Worm (Caenorhabditis elegans): Measurements from ENCODE around the gene rml-1.

ce11 chrIII:13735008-13735407 lies 32.9 kb downstream of the rml-1 start, which contains the start of gene W06F12.3:
- TF ChIP-seq ccch-3 (GFP tag; optimal IDR thresholded peaks at IDR 0.05), result no peak
- no peak for TF ChIP-seq snpc-4 (GFP tag; optimal IDR thresholded peaks at IDR 0.05)
- TF ChIP-seq snpc-4 (tag; optimal IDR thresholded peaks at IDR 0.05), result no peak
- no peak for TF ChIP-seq efl-1 (GFP tag; optimal IDR thresholded peaks at IDR 0.05)
- TF ChIP-seq fkh-3 (tag; optimal IDR thresholded peaks at IDR 0.05), result no peak
